Fruit fly (Drosophila melanogaster): ENCODE results near the gene HLH4C.

Gene HLH4C

DNA sequence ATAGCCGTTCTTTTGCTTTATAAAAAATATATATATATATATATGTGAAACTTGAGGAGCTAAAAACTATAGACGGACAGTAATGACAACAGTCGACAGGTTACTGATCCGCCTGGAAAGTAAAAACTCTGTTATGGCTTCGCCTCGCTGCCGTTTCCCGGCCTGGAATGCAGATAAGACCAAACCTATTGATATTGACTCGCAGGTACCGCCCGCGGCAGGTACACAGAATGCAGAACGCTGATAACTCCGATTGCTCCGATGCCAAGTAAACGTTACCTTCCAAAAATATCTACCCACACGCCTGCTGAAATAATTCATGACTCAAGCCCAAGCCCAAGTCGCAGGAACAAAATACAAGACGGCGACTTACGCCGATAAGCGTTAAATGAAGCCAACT lies 30.2 kb upstream of the HLH4C start (continued):
- TF ChIP-seq Met (GFP tag; optimal IDR thresholded peaks at IDR 0.05) (no peak), acj6 (GFP tag; optimal IDR thresholded peaks at IDR 0.05) (no peak), fkh (GFP tag; optimal IDR thresholded peaks at IDR 0.05) (no peak), CG9139 (GFP tag; optimal IDR thresholded peaks at IDR 0.05) (peak; percentile 22), Eip75B (GFP tag; optimal IDR thresholded peaks at IDR 0.05) (no peak), Hr4 (GFP tag; optimal IDR thresholded peaks at IDR 0.05) (no peak), cyc (GFP tag; optimal IDR thresholded peaks at IDR 0.05) (no peak), CG11762 (GFP tag; optimal IDR thresholded peaks at IDR 0.05; ENCODE audit: insufficient read depth) (no peak), Sox15 (GFP tag; optimal IDR thresholded peaks at IDR 0.05) (no peak), CG31627 (GFP tag; optimal IDR thresholded peaks at IDR 0.05) (no peak), svp (GFP tag) (peak; percentile 52), dsx (GFP tag; optimal IDR thresholded peaks at IDR 0.05; ENCODE audit: poor library complexity, severe bottlenecking) (no peak), OdsH (GFP tag; optimal IDR thresholded peaks at IDR 0.05) (no peak), Eip93F (GFP tag; optimal IDR thresholded peaks at IDR 0.05) (no peak), salr (GFP tag; optimal IDR thresholded peaks at IDR 0.05) (no peak), CG3032 (tag; optimal IDR thresholded peaks at IDR 0.05) (no peak), dac (GFP tag; optimal IDR thresholded peaks at IDR 0.05) (no peak), fd85E (GFP tag; optimal IDR thresholded peaks at IDR 0.05) (no peak), CG11902 (GFP tag; optimal IDR thresholded peaks at IDR 0.05) (no peak), CG6854 (GFP tag; optimal IDR thresholded peaks at IDR 0.05) (no peak), CG15336 (GFP tag; IDR thresholded peaks at IDR 0.05) (no peak), Lpt (GFP tag; optimal IDR thresholded peaks at IDR 0.05) (no peak), CG4318 (GFP tag; optimal IDR thresholded peaks at IDR 0.05) (no peak), Eip78C (GFP tag) (peak; percentile 34), ss (GFP tag; optimal IDR thresholded peaks at IDR 0.05) (peak in 1 of 2 experiments; percentile 55), CG8319 (GFP tag; optimal IDR thresholded peaks at IDR 0.05) (no peak), CG7368 (GFP tag; optimal IDR thresholded peaks at IDR 0.05) (no peak), CG8632 (GFP tag; optimal IDR thresholded peaks at IDR 0.05) (no peak), CG34406 (GFP tag; optimal IDR thresholded peaks at IDR 0.05) (peak; percentile 11), fd59A (GFP tag; optimal IDR thresholded peaks at IDR 0.05) (no peak), CG6276 (GFP tag; optimal IDR thresholded peaks at IDR 0.05) (no peak), Hr39 (GFP tag; optimal IDR thresholded peaks at IDR 0.05) (no peak), vri (GFP tag; optimal IDR thresholded peaks at IDR 0.05) (peak; percentile 59), eg (GFP tag; IDR thresholded peaks at IDR 0.05) (0 out of 3 replicates have a peak, but pooled peaks have one; percentile 21), esn (GFP tag; optimal IDR thresholded peaks at IDR 0.05) (peak; percentile 30), CG10631 (GFP tag; optimal IDR thresholded peaks at IDR 0.05) (peak; percentile 27)

DNA sequence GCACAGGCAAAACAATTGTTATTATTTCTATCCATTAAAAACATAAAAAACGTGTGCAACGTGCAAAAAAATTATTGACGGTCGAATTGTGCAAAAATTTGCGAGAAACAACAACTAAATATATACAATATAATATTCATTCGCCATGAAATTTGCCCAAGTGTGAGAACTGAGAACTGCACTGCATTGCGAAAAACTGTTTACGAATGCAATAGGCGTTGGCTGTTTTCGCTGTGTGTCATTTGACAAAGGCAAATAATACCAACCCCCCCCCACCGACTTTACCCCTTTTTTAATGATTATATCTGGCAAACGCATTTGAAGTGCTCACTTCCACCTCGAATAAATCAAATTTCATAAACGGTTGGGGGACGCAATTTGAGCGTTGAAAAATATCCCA lies 27.8 kb upstream of the HLH4C start:
- TF ChIP-seq Blimp-1 (GFP tag; optimal IDR thresholded peaks at IDR 0.05) (no peak), ss (GFP tag; optimal IDR thresholded peaks at IDR 0.05) (no peak), Gug (GFP tag; IDR thresholded peaks at IDR 0.05) (no peak), Ets96B (tag; optimal IDR thresholded peaks at IDR 0.05) (no peak), CG11294 (GFP tag; IDR thresholded peaks at IDR 0.05) (no peak), Hr4 (GFP tag; optimal IDR thresholded peaks at IDR 0.05) (no peak), CG4318 (GFP tag; optimal IDR thresholded peaks at IDR 0.05) (no peak), CG9139 (GFP tag; optimal IDR thresholded peaks at IDR 0.05) (no peak), Hr38 (GFP tag; optimal IDR thresholded peaks at IDR 0.05) (no peak), Lpt (GFP tag; optimal IDR thresholded peaks at IDR 0.05) (no peak), Met (GFP tag; optimal IDR thresholded peaks at IDR 0.05) (no peak), Smox (GFP tag; optimal IDR thresholded peaks at IDR 0.05) (no peak), CG11902 (GFP tag; optimal IDR thresholded peaks at IDR 0.05) (no peak), Eip78C (GFP tag) (no peak), CG1621 (tag; optimal IDR thresholded peaks at IDR 0.05) (no peak), salr (GFP tag; optimal IDR thresholded peaks at IDR 0.05) (no peak)

All from whole organism, prepupa.